Worm (Caenorhabditis elegans) whole organism, L3 larva: Measurements from ENCODE around the gene srsx-31.

Experiments
- ama-1 ChIP-seq: fragments of 150-350 bp; optimal IDR thresholded peaks from 2 replicates; lab custom pipeline; 2018
- egl-27 ChIP-seq: sonication (generic microtip); optimal IDR thresholded peaks from 4 replicates; lab custom pipeline; 2017; ENCODE audit warnings: missing biosample characterization, missing genetic modification reagents, missing genetic modification characterization
- eor-1 ChIP-seq, 2 experiments: fragments of 150-350 bp; optimal IDR thresholded peaks; 2 replicates each; lab custom pipeline; 2014 to 2018; ENCODE audit warnings: missing biosample characterization in 2 of 2, missing genetic modification characterization in 2 of 2
- hmg-11 ChIP-seq: sonication (generic microtip); optimal IDR thresholded peaks from 2 replicates; lab custom pipeline; 2016; ENCODE audit warnings: missing genetic modification characterization, missing compliant biosample characterization
- nfya-1 ChIP-seq: sonication (generic microtip); optimal IDR thresholded peaks from 2 replicates; lab custom pipeline; 2017; ENCODE audit warnings: missing genetic modification characterization, mild to moderate bottlenecking, missing compliant biosample characterization, antibody characterized with exemption, moderate library complexity; ENCODE audit not compliant: insufficient read depth
- nhr-12 ChIP-seq: fragments of 150-350 bp; optimal IDR thresholded peaks from 2 replicates; lab custom pipeline; 2014; ENCODE audit warnings: missing biosample characterization, missing genetic modification characterization
- tbx-2 ChIP-seq: sonication (generic microtip); optimal IDR thresholded peaks from 2 replicates; lab custom pipeline; 2016; ENCODE audit warnings: mild to moderate bottlenecking, missing genetic modification characterization, missing compliant biosample characterization

- no peak for TF ChIP-seq tbx-2 (tag; lab: Kevin White, UChicago)
- TF ChIP-seq nfya-1 (tag; lab: Kevin White, UChicago): no peak
- no peak for TF ChIP-seq hmg-11
- no peak for TF ChIP-seq nhr-12 (tag; lab: Kevin White, UChicago)
- TF ChIP-seq ama-1 (lab: Kevin White, UChicago): no peak
- TF ChIP-seq eor-1 (tag; optimal IDR thresholded peaks at IDR 0.05; lab: Kevin White, UChicago): no peak
- no peak for TF ChIP-seq egl-27 (tag; lab: Kevin White, UChicago)
Measured at ce11 chrV:11279564-11279963, 24.7 kb upstream of the srsx-31 start.
